Fruit fly (Drosophila melanogaster) whole organism, adult: ENCODE data around the gene P5CDh2.

Source experiments
- CG11617 ChIP-seq: fragments of 200-800 bp; sonication (Bioruptor generic); optimal IDR thresholded peaks from 2 replicates; lab custom pipeline; 2017; ENCODE audit warnings: mild to moderate bottlenecking, missing biosample characterization, missing genetic modification reagents, missing genetic modification characterization
- CG12768 ChIP-seq: fragments of 200-800 bp; sonication (Bioruptor generic); optimal IDR thresholded peaks from 2 replicates; lab custom pipeline; 2017; ENCODE audit warnings: missing biosample characterization, missing genetic modification characterization, mild to moderate bottlenecking, moderate library complexity, missing genetic modification reagents
- CG14711 ChIP-seq: fragments of 200-800 bp; sonication (Bioruptor generic); optimal IDR thresholded peaks from 2 replicates; lab custom pipeline; 2018; ENCODE audit warnings: missing biosample characterization, mild to moderate bottlenecking, missing genetic modification characterization, moderate library complexity
- CG1620 ChIP-seq: fragments of 200-800 bp; sonication (Bioruptor generic); optimal IDR thresholded peaks from 2 replicates; lab custom pipeline; 2016; ENCODE audit warnings: missing biosample characterization, missing genetic modification characterization
- Hr96 ChIP-seq: fragments of 200-800 bp; sonication (Bioruptor generic); optimal IDR thresholded peaks from 2 replicates; lab custom pipeline; 2016; ENCODE audit warnings: missing biosample characterization, missing genetic modification characterization
- bab1 ChIP-seq: fragments of 200-800 bp; sonication (Bioruptor generic); optimal IDR thresholded peaks from 3 replicates; lab custom pipeline; 2019; ENCODE audit warnings: missing biosample characterization, mild to moderate bottlenecking, missing genetic modification characterization, moderate library complexity
- cic ChIP-seq: fragments of 200-800 bp; sonication (Bioruptor generic); optimal IDR thresholded peaks from 2 replicates; lab custom pipeline; 2017; ENCODE audit warnings: missing biosample characterization, mild to moderate bottlenecking, missing genetic modification characterization, moderate library complexity
- pad ChIP-seq: fragments of 200-800 bp; sonication (Bioruptor generic); optimal IDR thresholded peaks from 3 replicates; lab custom pipeline; 2017; ENCODE audit warnings: missing biosample characterization, missing genetic modification characterization, mild to moderate bottlenecking, moderate library complexity, missing genetic modification reagents

- TF ChIP-seq CG11617 (peak; percentile 31), Hr96 (GFP tag; lab: Kevin White, UChicago) (no peak), pad (GFP tag; lab: Kevin White, UChicago) (no peak), CG12768 (GFP tag; lab: Kevin White, UChicago) (peak; percentile 90), CG14711 (tag; lab: Kevin White, UChicago) (peak; percentile 9), bab1 (GFP tag; lab: Kevin White, UChicago) (no peak), cic (GFP tag; lab: Kevin White, UChicago) (peak; percentile 83), CG1620 (GFP tag; lab: Kevin White, UChicago) (no peak)
Observed at dm6 chr3R:21853618-21854573, 23.8 kb upstream of the P5CDh2 start.
